Fruit fly (Drosophila melanogaster): Measurements from ENCODE around the gene CG15386.

DNA sequence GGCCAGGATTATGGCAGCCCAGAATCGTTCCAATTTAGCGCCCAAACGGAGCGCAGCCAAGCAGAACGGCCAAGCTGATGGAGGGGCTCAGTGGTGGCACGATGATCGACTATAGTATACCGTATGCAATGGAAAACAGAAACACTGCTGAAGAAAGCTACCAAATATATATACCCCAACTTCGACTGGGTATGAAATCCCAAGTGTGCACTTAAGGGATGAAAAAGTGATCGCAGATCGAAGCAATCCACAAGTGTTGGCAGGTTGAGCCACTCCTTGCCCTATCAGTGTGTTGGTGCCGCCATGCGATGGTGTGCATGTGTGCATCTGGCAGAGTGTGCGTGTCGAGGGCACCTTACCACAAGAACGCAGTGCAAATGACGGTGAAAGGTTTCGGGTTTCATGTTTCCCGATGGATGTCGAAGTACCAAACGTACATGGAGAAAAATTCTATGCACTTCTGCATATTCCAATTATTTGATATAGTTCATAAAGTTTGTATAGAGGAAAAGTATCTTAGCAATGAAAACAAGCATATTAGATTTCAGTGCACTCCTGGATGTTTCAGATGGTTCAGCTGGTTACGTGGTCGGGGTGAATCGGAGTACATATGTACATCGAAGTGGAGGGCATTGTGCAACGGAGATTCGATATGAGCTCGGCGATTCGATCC lies 34.9 kb downstream of the CG15386 start:
- TF ChIP-seq CG5204 (GFP tag; optimal IDR thresholded peaks at IDR 0.05) (no peak), CG14711 (tag; optimal IDR thresholded peaks at IDR 0.05) (no peak), Hr96 (GFP tag; optimal IDR thresholded peaks at IDR 0.05) (no peak), kay (GFP tag; ENCODE audit: borderline replicate concordance) (no peak), Crg-1 (GFP tag; optimal IDR thresholded peaks at IDR 0.05) (no peak), bab1 (GFP tag; optimal IDR thresholded peaks at IDR 0.05) (no peak), cic (GFP tag; optimal IDR thresholded peaks at IDR 0.05) (no peak), tj (GFP tag; optimal IDR thresholded peaks at IDR 0.05) (no peak), toe (GFP tag; optimal IDR thresholded peaks at IDR 0.05) (no peak), cnc (optimal IDR thresholded peaks at IDR 0.05) (no peak), pad (GFP tag; optimal IDR thresholded peaks at IDR 0.05) (no peak), ovo (GFP tag; optimal IDR thresholded peaks at IDR 0.05) (no peak), CG12768 (GFP tag; optimal IDR thresholded peaks at IDR 0.05) (no peak), CG7101 (tag; optimal IDR thresholded peaks at IDR 0.05) (no peak)
